Fruit fly (Drosophila melanogaster) whole organism, embryonic: Measurements from ENCODE around the gene CG32276.

ENCODE experiments used
- CG12391 ChIP-seq: fragments of 200-800 bp; sonication (Bioruptor generic); optimal IDR thresholded peaks from 3 replicates; lab custom pipeline; 2018; ENCODE audit warnings: missing biosample characterization, mild to moderate bottlenecking, missing genetic modification characterization, moderate library complexity
- CG13287 ChIP-seq: fragments of 200-800 bp; sonication (Bioruptor generic); IDR thresholded peaks from 2 replicates; pipeline ENCODE4 v1.3.6; 2022; ENCODE audit warnings: missing biosample characterization, missing genetic modification characterization; ENCODE audit not compliant: partially characterized antibody
- CG13894 ChIP-seq: fragments of 200-800 bp; sonication (Bioruptor generic); optimal IDR thresholded peaks from 3 replicates; lab custom pipeline; 2018; ENCODE audit warnings: missing biosample characterization, mild to moderate bottlenecking, missing genetic modification characterization, moderate library complexity
- CG14710 ChIP-seq: fragments of 200-800 bp; sonication (Bioruptor generic); optimal IDR thresholded peaks from 3 replicates; lab custom pipeline; 2019; ENCODE audit warnings: missing biosample characterization, mild to moderate bottlenecking, missing genetic modification characterization, moderate library complexity
- CG1792 ChIP-seq: fragments of 200-800 bp; sonication (Bioruptor generic); optimal IDR thresholded peaks from 2 replicates; lab custom pipeline; 2016; ENCODE audit warnings: missing biosample characterization, missing genetic modification characterization
- CG18262 ChIP-seq: fragments of 200-800 bp; optimal IDR thresholded peaks from 3 replicates; lab custom pipeline; 2019; ENCODE audit warnings: missing biosample characterization, mild to moderate bottlenecking, missing genetic modification characterization, moderate library complexity
- CG18764 ChIP-seq: fragments of 200-800 bp; sonication (Bioruptor generic); optimal IDR thresholded peaks from 3 replicates; lab custom pipeline; 2016; ENCODE audit warnings: missing biosample characterization, missing genetic modification characterization
- CG31365 ChIP-seq: fragments of 200-800 bp; sonication (Bioruptor generic); optimal IDR thresholded peaks from 2 replicates; lab custom pipeline; 2018; ENCODE audit warnings: missing biosample characterization, mild to moderate bottlenecking, missing genetic modification characterization
- CG34224 ChIP-seq: fragments of 200-800 bp; sonication (Bioruptor generic); IDR thresholded peaks from 3 replicates; pipeline ENCODE4 v1.3.6; 2022; ENCODE audit warnings: missing biosample characterization, missing genetic modification characterization; ENCODE audit not compliant: partially characterized antibody
- CG4820 ChIP-seq: fragments of 200-800 bp; sonication (Bioruptor generic); optimal IDR thresholded peaks from 3 replicates; lab custom pipeline; 2016; ENCODE audit warnings: missing biosample characterization, missing genetic modification characterization
- CG4854 ChIP-seq: fragments of 200-800 bp; sonication (Bioruptor generic); optimal IDR thresholded peaks from 2 replicates; lab custom pipeline; 2016; ENCODE audit warnings: missing biosample characterization, missing genetic modification characterization, inconsistent platforms
- CG5180 ChIP-seq: fragments of 200-800 bp; sonication (Bioruptor generic); optimal IDR thresholded peaks from 3 replicates; lab custom pipeline; 2017; ENCODE audit warnings: missing biosample characterization, missing genetic modification characterization, mild to moderate bottlenecking, moderate library complexity, missing genetic modification reagents
- CG6654 ChIP-seq: fragments of 200-800 bp; sonication (Bioruptor generic); optimal IDR thresholded peaks from 2 replicates; lab custom pipeline; 2017; ENCODE audit warnings: missing biosample characterization, mild to moderate bottlenecking, missing genetic modification characterization
- CG7556 ChIP-seq: fragments of 200-800 bp; sonication (Bioruptor generic); optimal IDR thresholded peaks from 2 replicates; lab custom pipeline; 2017; ENCODE audit warnings: missing biosample characterization, mild to moderate bottlenecking, missing genetic modification characterization
- CG7928 ChIP-seq: fragments of 200-800 bp; sonication (Bioruptor generic); optimal IDR thresholded peaks from 2 replicates; lab custom pipeline; 2017; ENCODE audit warnings: missing biosample characterization, mild to moderate bottlenecking, missing genetic modification characterization
- CG8281 ChIP-seq: fragments of 200-800 bp; sonication (Bioruptor generic); optimal IDR thresholded peaks from 2 replicates; lab custom pipeline; 2018; ENCODE audit warnings: missing biosample characterization, mild to moderate bottlenecking, missing genetic modification characterization, moderate library complexity
- CG9727 ChIP-seq: fragments of 200-800 bp; sonication (Bioruptor generic); optimal IDR thresholded peaks from 3 replicates; lab custom pipeline; 2017; ENCODE audit warnings: missing biosample characterization, mild to moderate bottlenecking, missing genetic modification characterization
- CHES-1-like ChIP-seq: fragments of 200-800 bp; sonication (Bioruptor generic); optimal IDR thresholded peaks from 2 replicates; lab custom pipeline; 2016; ENCODE audit warnings: missing biosample characterization, missing genetic modification characterization
- Dip3 ChIP-seq: fragments of 200-800 bp; sonication (Bioruptor generic); optimal IDR thresholded peaks from 3 replicates; lab custom pipeline; 2016; ENCODE audit warnings: missing biosample characterization, missing genetic modification characterization
- Doc2 ChIP-seq: fragments of 200-800 bp; sonication (Bioruptor generic); IDR thresholded peaks from 2 replicates; pipeline ENCODE4 v1.3.6; 2022; ENCODE audit warnings: missing biosample characterization, missing genetic modification characterization
- Doc3 ChIP-seq: fragments of 200-800 bp; sonication (Bioruptor generic); IDR thresholded peaks from 3 replicates; pipeline ENCODE4 v1.3.6; 2022; ENCODE audit warnings: missing biosample characterization, missing genetic modification characterization; ENCODE audit not compliant: partially characterized antibody
- Dp ChIP-seq: fragments of 200-800 bp; sonication (Bioruptor generic); optimal IDR thresholded peaks from 2 replicates; lab custom pipeline; 2018; ENCODE audit warnings: missing biosample characterization, mild to moderate bottlenecking, missing genetic modification characterization, moderate library complexity
- E2f2 ChIP-seq: fragments of 200-800 bp; sonication (Bioruptor generic); IDR thresholded peaks from 2 replicates; pipeline ENCODE4 v1.3.6; 2022; ENCODE audit warnings: missing biosample characterization, missing genetic modification characterization
- MBD-R2 ChIP-seq: fragments of 200-800 bp; sonication (Bioruptor generic); IDR thresholded peaks from 2 replicates; pipeline ENCODE4 v1.3.6; 2022; ENCODE audit warnings: missing biosample characterization, missing genetic modification characterization
- Max ChIP-seq: fragments of 200-800 bp; sonication (Bioruptor generic); optimal IDR thresholded peaks from 2 replicates; lab custom pipeline; 2016; ENCODE audit warnings: missing biosample characterization, mild to moderate bottlenecking, missing genetic modification characterization
- Mes4 ChIP-seq: fragments of 200-800 bp; sonication (Bioruptor generic); optimal IDR thresholded peaks from 2 replicates; lab custom pipeline; 2016; ENCODE audit warnings: missing biosample characterization, missing genetic modification characterization
- Myb ChIP-seq: fragments of 200-800 bp; sonication (Bioruptor generic); optimal IDR thresholded peaks from 2 replicates; lab custom pipeline; 2016; ENCODE audit warnings: missing biosample characterization, missing genetic modification characterization
- NC2β ChIP-seq: fragments of 200-800 bp; sonication (Bioruptor generic); optimal IDR thresholded peaks from 2 replicates; lab custom pipeline; 2016; ENCODE audit warnings: missing biosample characterization, missing genetic modification characterization
- NK7.1 ChIP-seq: fragments of 200-800 bp; sonication (Bioruptor generic); optimal IDR thresholded peaks from 3 replicates; lab custom pipeline; 2016; ENCODE audit warnings: missing biosample characterization, missing genetic modification characterization
- Oli ChIP-seq: fragments of 200-800 bp; sonication (Bioruptor generic); optimal IDR thresholded peaks from 2 replicates; lab custom pipeline; 2018; ENCODE audit warnings: missing biosample characterization, mild to moderate bottlenecking, missing genetic modification characterization, moderate library complexity
- Pdp1 ChIP-seq, 2 experiments: fragments of 200-800 bp; sonication (Bioruptor generic); optimal IDR thresholded peaks; 3 replicates each; lab custom pipeline; 2016; ENCODE audit warnings: missing biosample characterization in 2 of 2, missing genetic modification characterization in 2 of 2, mild to moderate bottlenecking in 1 of 2, moderate library complexity in 1 of 2
- Sin3A ChIP-seq: fragments of >200 bp; optimal IDR thresholded peaks from 2 replicates; lab custom pipeline; 2018
- Sry-δ ChIP-seq: fragments of 200-800 bp; sonication (Bioruptor generic); optimal IDR thresholded peaks from 2 replicates; lab custom pipeline; 2016; ENCODE audit warnings: missing biosample characterization, missing genetic modification characterization
- bowl ChIP-seq: fragments of 200-800 bp; sonication (Bioruptor generic); IDR thresholded peaks from 2 replicates; pipeline ENCODE4 v1.3.6; 2022; ENCODE audit warnings: missing biosample characterization, missing genetic modification characterization
- cato ChIP-seq: fragments of 200-800 bp; sonication (Bioruptor generic); optimal IDR thresholded peaks from 2 replicates; lab custom pipeline; 2016; ENCODE audit warnings: missing biosample characterization, missing genetic modification characterization, borderline replicate concordance
- cwo ChIP-seq: fragments of 200-800 bp; sonication (Bioruptor generic); optimal IDR thresholded peaks from 3 replicates; lab custom pipeline; 2017; ENCODE audit warnings: missing biosample characterization, missing genetic modification characterization, mild to moderate bottlenecking, moderate library complexity, missing genetic modification reagents
- dm ChIP-seq: fragments of 200-800 bp; sonication (Bioruptor generic); optimal IDR thresholded peaks from 3 replicates; lab custom pipeline; 2016; ENCODE audit warnings: missing biosample characterization, missing genetic modification characterization
- dmrt11E ChIP-seq: fragments of 200-800 bp; sonication (Bioruptor generic); optimal IDR thresholded peaks from 3 replicates; lab custom pipeline; 2018; ENCODE audit warnings: missing biosample characterization, mild to moderate bottlenecking, missing genetic modification characterization, moderate library complexity
- nom ChIP-seq: fragments of 200-800 bp; sonication (Bioruptor generic); optimal IDR thresholded peaks from 2 replicates; lab custom pipeline; 2017; ENCODE audit warnings: missing biosample characterization, missing genetic modification characterization, mild to moderate bottlenecking, moderate library complexity, missing genetic modification reagents
- phol ChIP-seq: fragments of 200-800 bp; sonication (Bioruptor generic); optimal IDR thresholded peaks from 3 replicates; lab custom pipeline; 2018; ENCODE audit warnings: missing biosample characterization, mild to moderate bottlenecking, missing genetic modification characterization, moderate library complexity
- pros ChIP-seq: fragments of 200-800 bp; sonication (Bioruptor generic); optimal IDR thresholded peaks from 3 replicates; lab custom pipeline; 2019; ENCODE audit warnings: missing biosample characterization, mild to moderate bottlenecking, missing genetic modification characterization, moderate library complexity
- repo ChIP-seq: fragments of 200-800 bp; sonication (Bioruptor generic); optimal IDR thresholded peaks from 2 replicates; lab custom pipeline; 2016; ENCODE audit warnings: missing biosample characterization, missing genetic modification characterization
- shn ChIP-seq: fragments of 200-800 bp; sonication (Bioruptor generic); optimal IDR thresholded peaks from 3 replicates; lab custom pipeline; 2016; ENCODE audit warnings: missing biosample characterization, missing genetic modification characterization
- trem ChIP-seq: fragments of 200-800 bp; optimal IDR thresholded peaks from 3 replicates; lab custom pipeline; 2019; ENCODE audit warnings: missing biosample characterization, mild to moderate bottlenecking, missing genetic modification characterization, moderate library complexity
- vnd ChIP-seq: fragments of 200-800 bp; sonication (Bioruptor generic); IDR thresholded peaks from 3 replicates; pipeline ENCODE4 v1.3.6; 2022; ENCODE audit warnings: missing biosample characterization, missing genetic modification characterization; ENCODE audit not compliant: partially characterized antibody
- wdn ChIP-seq: fragments of 200-800 bp; sonication (Bioruptor generic); IDR thresholded peaks from 2 replicates; pipeline ENCODE4 v1.3.6; 2022; ENCODE audit warnings: missing biosample characterization, missing genetic modification characterization
- zen2 ChIP-seq: fragments of 200-800 bp; sonication (Bioruptor generic); IDR thresholded peaks from 3 replicates; pipeline ENCODE4 v1.3.6; 2022; ENCODE audit warnings: missing biosample characterization, missing genetic modification characterization; ENCODE audit not compliant: partially characterized antibody

Gene CG32276

dm6 chr3L:3222643-3223389 is 24.0 kb upstream of the CG32276 start, which contains the start of the genes RpL28 and eIF1 (continued):
- peak; percentile 92 for TF ChIP-seq shn (GFP tag; lab: Kevin White, UChicago)
- peak; percentile 69; the same call in 2 of the 3 replicates for TF ChIP-seq CG34224 (GFP tag; lab: Robert Waterston, UW)
- peak; percentile 83 for TF ChIP-seq CG31365 (tag; lab: Kevin White, UChicago)
- TF ChIP-seq NK7.1 (GFP tag; lab: Kevin White, UChicago): peak; percentile 84
- peak; percentile 86 for TF ChIP-seq cato (GFP tag; lab: Kevin White, UChicago)
- peak; percentile 97 for TF ChIP-seq CG9727 (GFP tag; lab: Kevin White, UChicago)
- peak; percentile 88 for TF ChIP-seq CG18764 (GFP tag; lab: Kevin White, UChicago)
- TF ChIP-seq zen2 (GFP tag; lab: Robert Waterston, UW): peak; percentile 47; the same call in 2 of the 3 replicates
- TF ChIP-seq CG7556 (GFP tag; lab: Kevin White, UChicago): peak; percentile 85
- peak; percentile 92 for TF ChIP-seq repo
- TF ChIP-seq vnd (GFP tag; lab: Robert Waterston, UW): peak; percentile 77
- TF ChIP-seq CG18262 (tag; lab: Kevin White, UChicago): peak; percentile 83
- TF ChIP-seq CG4854 (GFP tag; lab: Kevin White, UChicago): peak; percentile 85
- no peak for TF ChIP-seq Doc2 (GFP tag; lab: Robert Waterston, UW)
- peak; percentile 75 for TF ChIP-seq CG8281 (tag; lab: Kevin White, UChicago)
- TF ChIP-seq bowl (GFP tag; lab: Robert Waterston, UW): 0 out of 2 replicates have a peak, but pooled peaks have one; percentile 58
- TF ChIP-seq nom (GFP tag; lab: Kevin White, UChicago): peak; percentile 86
- TF ChIP-seq cwo (GFP tag; lab: Kevin White, UChicago): peak; percentile 69
- TF ChIP-seq CG4820 (GFP tag; lab: Kevin White, UChicago): peak; percentile 82
- peak; percentile 84 for TF ChIP-seq CG13894
- TF ChIP-seq pros (GFP tag; lab: Kevin White, UChicago): no peak
- TF ChIP-seq wdn (GFP tag; lab: Robert Waterston, UW): peak; percentile 57
- TF ChIP-seq, all 482 proteins: peak for 443

DNA sequence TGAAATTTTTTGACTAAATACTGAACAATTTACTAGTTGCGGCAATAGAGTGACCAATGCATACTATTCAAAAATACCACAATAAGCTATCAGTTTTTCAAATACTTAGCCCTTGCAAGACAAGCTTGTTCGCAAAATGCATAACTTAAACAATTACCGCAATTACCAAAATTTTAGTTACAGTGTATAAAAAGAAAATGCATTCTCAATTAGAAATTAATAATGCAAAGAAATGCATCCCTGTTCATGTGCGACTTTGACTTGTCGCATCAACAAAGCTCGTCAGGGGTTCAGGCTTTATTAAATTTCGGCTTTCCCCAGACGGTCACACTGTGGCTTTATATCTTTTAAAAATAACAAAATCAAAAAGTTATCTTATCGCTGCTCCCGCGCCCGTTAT is 20.0 kb upstream of the CG32276 start, which contains the start of the genes hob and nSMase:
hob (minus strand) TSS at position 62 of the 400 bp plus-strand sequence.
nSMase (plus strand) TSS at position 298 of the 400 bp plus-strand sequence.
- TF ChIP-seq Doc3 (GFP tag; lab: Robert Waterston, UW): no peak
- TF ChIP-seq Pdp1 (GFP tag; optimal IDR thresholded peaks at IDR 0.05; lab: Kevin White, UChicago): no peak
- TF ChIP-seq CG6654 (GFP tag; lab: Kevin White, UChicago): no peak
- peak; percentile 66 for TF ChIP-seq CHES-1-like (GFP tag; lab: Kevin White, UChicago)
- peak; percentile 86 for TF ChIP-seq CG7928 (GFP tag; lab: Kevin White, UChicago)
- peak; percentile 45 for TF ChIP-seq Sry-δ (GFP tag; lab: Kevin White, UChicago)
- no peak for TF ChIP-seq CG1792 (GFP tag; lab: Kevin White, UChicago)
- peak; percentile 69 for TF ChIP-seq Dp (GFP tag; lab: Kevin White, UChicago)
- TF ChIP-seq Dip3 (GFP tag; lab: Kevin White, UChicago): peak; percentile 12
- peak; percentile 11 for TF ChIP-seq NC2β (GFP tag; lab: Kevin White, UChicago)
- TF ChIP-seq Oli (tag; lab: Kevin White, UChicago): no peak
- TF ChIP-seq dmrt11E (tag; lab: Kevin White, UChicago): no peak
- TF ChIP-seq Mes4 (GFP tag; lab: Kevin White, UChicago): no peak
- peak; percentile 54 for TF ChIP-seq Sin3A (lab: Kevin White, UChicago)
- peak; percentile 29; the same call in 1 of the 2 replicates for TF ChIP-seq CG13287 (GFP tag; lab: Robert Waterston, UW)
- peak; percentile 70 for TF ChIP-seq trem
- TF ChIP-seq phol: peak; percentile 55
- no peak for TF ChIP-seq CG5180 (GFP tag; lab: Kevin White, UChicago)
- TF ChIP-seq Max (GFP tag; lab: Kevin White, UChicago): peak; percentile 33
- TF ChIP-seq CG14710 (tag; lab: Kevin White, UChicago): peak; percentile 61
- TF ChIP-seq Myb (GFP tag; lab: Kevin White, UChicago): peak; percentile 73
- TF ChIP-seq CG12391 (tag; lab: Kevin White, UChicago): no peak
- peak; percentile 61; the same call in 1 of the 2 replicates for TF ChIP-seq E2f2 (GFP tag; lab: Robert Waterston, UW)
- peak; percentile 69 for TF ChIP-seq MBD-R2 (GFP tag; lab: Robert Waterston, UW)
- TF ChIP-seq dm: peak; percentile 38
